ENCODE assay signal across 4 fruit fly cellular contexts in genomic region chr3L:13301787-13302186, dm6.
TF ChIP-seq lines count a peak whose summit lies in the region.

No protein-coding gene starts in this region.

- TF ChIP-seq CTCF in S2 (optimal IDR thresholded peaks at IDR 0.05; lab: Kevin White, UChicago) = peak; percentile 35 to 57
- peak; percentile 69 for TF ChIP-seq CTCF in whole organism, embryonic (GFP tag; optimal IDR thresholded peaks at IDR 0.05; lab: Kevin White, UChicago)

TF ChIP-seq in whole organism, embryonic, 481 proteins besides CTCF, POLR2A, EP300 and RAD21 (continues in another document):
- TF ChIP-seq CG9797 (GFP tag; optimal IDR thresholded peaks at IDR 0.05; lab: Kevin White, UChicago) = no peak
- TF ChIP-seq CG2120 (GFP tag; optimal IDR thresholded peaks at IDR 0.05; lab: Kevin White, UChicago) = no peak
- TF ChIP-seq CG11504 (tag; optimal IDR thresholded peaks at IDR 0.05; lab: Kevin White, UChicago) = peak; percentile 16
- TF ChIP-seq CG4854 (GFP tag; optimal IDR thresholded peaks at IDR 0.05; lab: Kevin White, UChicago) = no peak
- TF ChIP-seq gem (tag; optimal IDR thresholded peaks at IDR 0.05; lab: Kevin White, UChicago) = no peak
- no peak for TF ChIP-seq cg (GFP tag; optimal IDR thresholded peaks at IDR 0.05; lab: Kevin White, UChicago)
- peak; percentile 6 for TF ChIP-seq Med (GFP tag; lab: Kevin White, UChicago)
- no peak for TF ChIP-seq CG6765 (GFP tag; optimal IDR thresholded peaks at IDR 0.05; lab: Kevin White, UChicago)
- TF ChIP-seq CG31388 (GFP tag; optimal IDR thresholded peaks at IDR 0.05; lab: Kevin White, UChicago) = no peak
- TF ChIP-seq dati (GFP tag; IDR thresholded peaks at IDR 0.05; lab: Robert Waterston, UW) = no peak
- TF ChIP-seq pum (GFP tag; optimal IDR thresholded peaks at IDR 0.05; lab: Kevin White, UChicago) = no peak
- TF ChIP-seq CG34422 (GFP tag; IDR thresholded peaks at IDR 0.05; lab: Robert Waterston, UW) = no peak
- peak; percentile 59 for TF ChIP-seq amos (GFP tag; IDR thresholded peaks at IDR 0.05; lab: Robert Waterston, UW; ENCODE audit: partially characterized antibody)
- TF ChIP-seq tll (GFP tag; optimal IDR thresholded peaks at IDR 0.05; lab: Kevin White, UChicago) = no peak
- TF ChIP-seq CG14860 (GFP tag; IDR thresholded peaks at IDR 0.05; lab: Robert Waterston, UW; ENCODE audit: partially characterized antibody) = no peak
- peak; percentile 11; the same call in 1 of the 3 replicates for TF ChIP-seq zen2 (GFP tag; IDR thresholded peaks at IDR 0.05; lab: Robert Waterston, UW; ENCODE audit: partially characterized antibody)
- TF ChIP-seq CG31365 (tag; optimal IDR thresholded peaks at IDR 0.05; lab: Kevin White, UChicago) = no peak
- TF ChIP-seq CG18619 (GFP tag; optimal IDR thresholded peaks at IDR 0.05; lab: Kevin White, UChicago) = no peak
- no peak for TF ChIP-seq Nf-YA (GFP tag; IDR thresholded peaks at IDR 0.05; lab: Robert Waterston, UW)
- peak; percentile 57; the same call in 2 of the 3 replicates for TF ChIP-seq CG6791 (GFP tag; IDR thresholded peaks at IDR 0.05; lab: Robert Waterston, UW; ENCODE audit: partially characterized antibody)
- 0 out of 3 replicates have a peak, but pooled peaks have one; percentile 50 for TF ChIP-seq CG2199 (GFP tag; IDR thresholded peaks at IDR 0.05; lab: Robert Waterston, UW)
- TF ChIP-seq CG2875 (GFP tag; optimal IDR thresholded peaks at IDR 0.05; lab: Kevin White, UChicago) = no peak
- TF ChIP-seq knrl (GFP tag; IDR thresholded peaks at IDR 0.05; lab: Robert Waterston, UW; ENCODE audit: partially characterized antibody) = peak; percentile 39; the same call in 2 of the 3 replicates
- TF ChIP-seq pros (GFP tag; optimal IDR thresholded peaks at IDR 0.05; lab: Kevin White, UChicago) = no peak
- no peak for TF ChIP-seq B-H2 (GFP tag; optimal IDR thresholded peaks at IDR 0.05; lab: Kevin White, UChicago)
- peak; percentile 16; the same call in 1 of the 2 replicates for TF ChIP-seq CG17612 (GFP tag; IDR thresholded peaks at IDR 0.05; lab: Robert Waterston, UW)
- no peak for TF ChIP-seq CG1024 (GFP tag; IDR thresholded peaks at IDR 0.05; lab: Robert Waterston, UW)
- TF ChIP-seq schlank (tag; optimal IDR thresholded peaks at IDR 0.05; lab: Kevin White, UChicago) = no peak

TF ChIP-seq in whole organism, pupa, 21 proteins besides CTCF, POLR2A, EP300 and RAD21:
- TF ChIP-seq CG10348 (GFP tag; IDR thresholded peaks at IDR 0.05; lab: Robert Waterston, UW) (no peak), CG15710 (tag; optimal IDR thresholded peaks at IDR 0.05; lab: Kevin White, UChicago) (no peak), CG8159 (tag; optimal IDR thresholded peaks at IDR 0.05; lab: Kevin White, UChicago) (no peak), Pif1A (GFP tag; optimal IDR thresholded peaks at IDR 0.05; lab: Kevin White, UChicago) (no peak), CG4496 (GFP tag; IDR thresholded peaks at IDR 0.05; lab: Robert Waterston, UW) (no peak), CG32121 (GFP tag; IDR thresholded peaks at IDR 0.05; lab: Robert Waterston, UW) (no peak), D1 (tag; optimal IDR thresholded peaks at IDR 0.05; lab: Kevin White, UChicago) (peak; percentile 36), CG12605 (GFP tag; IDR thresholded peaks at IDR 0.05; lab: Robert Waterston, UW) (no peak), CG14655 (GFP tag; optimal IDR thresholded peaks at IDR 0.05; lab: Kevin White, UChicago) (no peak)

TF ChIP-seq in whole organism, wandering third instar larva, 38 proteins besides CTCF, POLR2A, EP300 and RAD21:
- TF ChIP-seq Dif (GFP tag; optimal IDR thresholded peaks at IDR 0.05; lab: Kevin White, UChicago; ENCODE audit: partially characterized antibody) = no peak
- TF ChIP-seq Rel (GFP tag; optimal IDR thresholded peaks at IDR 0.05; lab: Kevin White, UChicago) = no peak
- TF ChIP-seq Rel (tag; optimal IDR thresholded peaks at IDR 0.05; lab: Kevin White, UChicago) = no peak
- no peak for TF ChIP-seq pan (optimal IDR thresholded peaks at IDR 0.05; lab: Kevin White, UChicago)
- TF ChIP-seq Myc (optimal IDR thresholded peaks at IDR 0.05; lab: Kevin White, UChicago) = peak; percentile 67
- no peak for TF ChIP-seq sage (GFP tag; optimal IDR thresholded peaks at IDR 0.05; lab: Kevin White, UChicago)
- no peak for TF ChIP-seq dmrt93B (GFP tag; optimal IDR thresholded peaks at IDR 0.05; lab: Kevin White, UChicago)
- TF ChIP-seq br (GFP tag; optimal IDR thresholded peaks at IDR 0.05; lab: Kevin White, UChicago) = no peak
- TF ChIP-seq Abd-B (GFP tag; optimal IDR thresholded peaks at IDR 0.05; lab: Kevin White, UChicago) = no peak
- peak; percentile 32 for TF ChIP-seq Vsx2 (GFP tag; optimal IDR thresholded peaks at IDR 0.05; lab: Kevin White, UChicago; ENCODE audit: partially characterized antibody)
- TF ChIP-seq CrebA (GFP tag; optimal IDR thresholded peaks at IDR 0.05; lab: Kevin White, UChicago; ENCODE audit: borderline replicate concordance) = no peak
- no peak for TF ChIP-seq woc (GFP tag; optimal IDR thresholded peaks at IDR 0.05; lab: Kevin White, UChicago)
- no peak for TF ChIP-seq Hnf4 (GFP tag; optimal IDR thresholded peaks at IDR 0.05; lab: Kevin White, UChicago)
- no peak for TF ChIP-seq sv (GFP tag; optimal IDR thresholded peaks at IDR 0.05; lab: Kevin White, UChicago)
- no peak for TF ChIP-seq OdsH (GFP tag; optimal IDR thresholded peaks at IDR 0.05; lab: Kevin White, UChicago)
- no peak for TF ChIP-seq ey (GFP tag; optimal IDR thresholded peaks at IDR 0.05; lab: Kevin White, UChicago)
- no peak for TF ChIP-seq N (GFP tag; optimal IDR thresholded peaks at IDR 0.05; lab: Kevin White, UChicago)
